Fruit fly (Drosophila melanogaster) whole organism, adult: ENCODE data around the gene CG34461.

Experiments
- CG14711 ChIP-seq: fragments of 200-800 bp; sonication (Bioruptor generic); optimal IDR thresholded peaks from 2 replicates; lab custom pipeline; 2018; ENCODE audit warnings: missing biosample characterization, mild to moderate bottlenecking, missing genetic modification characterization, moderate library complexity
- CG1620 ChIP-seq: fragments of 200-800 bp; sonication (Bioruptor generic); optimal IDR thresholded peaks from 2 replicates; lab custom pipeline; 2016; ENCODE audit warnings: missing biosample characterization, missing genetic modification characterization
- CG5204 ChIP-seq: fragments of 200-800 bp; sonication (Bioruptor generic); optimal IDR thresholded peaks from 2 replicates; lab custom pipeline; 2016; ENCODE audit warnings: missing biosample characterization, missing genetic modification characterization
- CG7045 ChIP-seq: fragments of 200-800 bp; sonication (Bioruptor generic); optimal IDR thresholded peaks from 2 replicates; lab custom pipeline; 2017; ENCODE audit warnings: missing biosample characterization, mild to moderate bottlenecking, missing genetic modification characterization
- CG7101 ChIP-seq: fragments of 200-800 bp; sonication (Bioruptor generic); optimal IDR thresholded peaks from 2 replicates; lab custom pipeline; 2018; ENCODE audit warnings: missing biosample characterization, mild to moderate bottlenecking, missing genetic modification characterization, moderate library complexity
- Mnt ChIP-seq: fragments of 200-800 bp; sonication (Bioruptor generic); optimal IDR thresholded peaks from 2 replicates; lab custom pipeline; 2016; ENCODE audit warnings: missing biosample characterization, mild to moderate bottlenecking, missing genetic modification characterization
- bab1 ChIP-seq: fragments of 200-800 bp; sonication (Bioruptor generic); optimal IDR thresholded peaks from 3 replicates; lab custom pipeline; 2019; ENCODE audit warnings: missing biosample characterization, mild to moderate bottlenecking, missing genetic modification characterization, moderate library complexity
- cic ChIP-seq: fragments of 200-800 bp; sonication (Bioruptor generic); optimal IDR thresholded peaks from 2 replicates; lab custom pipeline; 2017; ENCODE audit warnings: missing biosample characterization, mild to moderate bottlenecking, missing genetic modification characterization, moderate library complexity
- cnc ChIP-seq, 2 experiments: fragments of >200 bp; optimal IDR thresholded peaks; 2 replicates each; lab custom pipeline; 2017
- kay ChIP-seq: fragments of 200-800 bp; sonication (Bioruptor generic); peaks from one replicate; lab custom pipeline; 2016; ENCODE audit warnings: missing biosample characterization, missing genetic modification characterization, borderline replicate concordance
- ovo ChIP-seq: fragments of 200-800 bp; sonication (Bioruptor generic); optimal IDR thresholded peaks from 2 replicates; lab custom pipeline; 2016; ENCODE audit warnings: missing biosample characterization, missing genetic modification characterization
- pad ChIP-seq: fragments of 200-800 bp; sonication (Bioruptor generic); optimal IDR thresholded peaks from 3 replicates; lab custom pipeline; 2017; ENCODE audit warnings: missing biosample characterization, missing genetic modification characterization, mild to moderate bottlenecking, moderate library complexity, missing genetic modification reagents
- toe ChIP-seq: fragments of 200-800 bp; sonication (Bioruptor generic); optimal IDR thresholded peaks from 2 replicates; lab custom pipeline; 2016; ENCODE audit warnings: missing biosample characterization, missing genetic modification characterization

DNA sequence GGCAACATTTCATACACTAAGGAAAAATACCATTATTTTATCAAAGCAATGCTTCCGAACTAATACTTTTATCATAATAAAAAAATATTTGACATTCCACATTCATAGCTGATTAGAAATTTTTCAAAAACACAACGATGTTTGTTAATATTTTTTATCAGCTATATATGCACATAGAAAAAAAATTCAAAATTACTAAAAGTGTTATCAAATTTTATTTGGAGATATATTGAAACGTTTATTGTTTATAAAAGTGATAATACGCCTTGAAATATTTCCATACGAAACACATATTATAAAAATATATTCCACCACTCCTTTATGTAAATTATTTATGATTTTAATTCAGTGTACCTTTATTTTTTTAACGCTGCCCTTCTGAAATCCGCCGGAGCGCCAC is 39.9 kb upstream of the CG34461 start:
- TF ChIP-seq cnc (optimal IDR thresholded peaks at IDR 0.05; lab: Kevin White, UChicago): no peak
- no peak for TF ChIP-seq bab1
- TF ChIP-seq kay (GFP tag; lab: Kevin White, UChicago): no peak
- no peak for TF ChIP-seq Mnt
- no peak for TF ChIP-seq toe (GFP tag; lab: Kevin White, UChicago)
- no peak for TF ChIP-seq CG14711 (tag; lab: Kevin White, UChicago)
- TF ChIP-seq CG5204 (GFP tag; lab: Kevin White, UChicago): no peak
- no peak for TF ChIP-seq pad
- TF ChIP-seq cic: no peak
- TF ChIP-seq CG1620: no peak
- TF ChIP-seq CG7101 (tag; lab: Kevin White, UChicago): no peak
- TF ChIP-seq ovo (GFP tag; lab: Kevin White, UChicago): no peak
- TF ChIP-seq CG7045: no peak
